Worm (Caenorhabditis elegans) whole organism, late embryonic: Measurements from ENCODE around the gene dmsr-11.

Experiments used
- C08G9.2 ChIP-seq: sonication (generic microtip); optimal IDR thresholded peaks from 2 replicates; lab custom pipeline; 2016; ENCODE audit warnings: mild to moderate bottlenecking, missing genetic modification characterization, moderate library complexity, missing compliant biosample characterization
- F13H6.1 ChIP-seq: sonication (generic microtip); optimal IDR thresholded peaks from 2 replicates; lab custom pipeline; 2016; ENCODE audit warnings: missing genetic modification characterization, missing compliant biosample characterization
- Y22D7AL.16 ChIP-seq: sonication (generic microtip); optimal IDR thresholded peaks from 2 replicates; lab custom pipeline; 2016; ENCODE audit warnings: missing genetic modification characterization, missing compliant biosample characterization
- ama-1 ChIP-seq: fragments of 150-350 bp; optimal IDR thresholded peaks from 2 replicates; lab custom pipeline; 2014
- ceh-14 ChIP-seq: sonication (generic microtip); optimal IDR thresholded peaks from 2 replicates; lab custom pipeline; 2016; ENCODE audit warnings: missing genotype, missing genetic modification characterization, missing compliant biosample characterization
- ceh-18 ChIP-seq: sonication (generic microtip); optimal IDR thresholded peaks from 2 replicates; lab custom pipeline; 2016; ENCODE audit warnings: missing genetic modification characterization, missing compliant biosample characterization
- ceh-19 ChIP-seq: fragments of 200-800 bp; sonication (Bioruptor generic); optimal IDR thresholded peaks from 2 replicates; lab custom pipeline; 2018; ENCODE audit warnings: mild to moderate bottlenecking, missing genetic modification characterization, missing compliant biosample characterization
- ceh-22 ChIP-seq: sonication (generic microtip); optimal IDR thresholded peaks from 2 replicates; lab custom pipeline; 2017; ENCODE audit warnings: missing biosample characterization, missing genetic modification characterization
- ceh-30 ChIP-seq: fragments of 150-350 bp; optimal IDR thresholded peaks from 2 replicates; lab custom pipeline; 2014; ENCODE audit warnings: missing biosample characterization, missing genetic modification characterization
- ceh-31 ChIP-seq: sonication (generic microtip); optimal IDR thresholded peaks from 2 replicates; lab custom pipeline; 2016; ENCODE audit warnings: missing genetic modification characterization, missing compliant biosample characterization
- ceh-34 ChIP-seq: sonication (generic microtip); optimal IDR thresholded peaks from 2 replicates; lab custom pipeline; 2016; ENCODE audit warnings: mild to moderate bottlenecking, missing genetic modification characterization, missing compliant biosample characterization
- ceh-48 ChIP-seq: sonication (generic microtip); optimal IDR thresholded peaks from 2 replicates; lab custom pipeline; 2016; ENCODE audit warnings: missing genetic modification characterization, inconsistent platforms, missing compliant biosample characterization
- ceh-9 ChIP-seq: sonication (generic microtip); optimal IDR thresholded peaks from 2 replicates; lab custom pipeline; 2016; ENCODE audit warnings: mild to moderate bottlenecking, missing genetic modification characterization, inconsistent platforms, missing compliant biosample characterization
- che-1 ChIP-seq: sonication (generic microtip); optimal IDR thresholded peaks from 2 replicates; lab custom pipeline; 2016; ENCODE audit warnings: mild to moderate bottlenecking, missing genetic modification characterization, missing compliant biosample characterization
- dve-1 ChIP-seq: sonication (generic microtip); optimal IDR thresholded peaks from 2 replicates; lab custom pipeline; 2017; ENCODE audit warnings: antibody characterized with exemption, mild to moderate bottlenecking, missing genetic modification characterization, missing compliant biosample characterization
- elt-2 ChIP-seq: sonication (generic microtip); optimal IDR thresholded peaks from 2 replicates; lab custom pipeline; 2016; ENCODE audit warnings: missing genetic modification reagents, missing genetic modification characterization, missing compliant biosample characterization
- elt-4 ChIP-seq: sonication (generic microtip); optimal IDR thresholded peaks from 2 replicates; lab custom pipeline; 2016; ENCODE audit warnings: missing genetic modification characterization, missing compliant biosample characterization
- ets-4 ChIP-seq: sonication (generic microtip); optimal IDR thresholded peaks from 2 replicates; lab custom pipeline; 2016; ENCODE audit warnings: missing genetic modification characterization, missing compliant biosample characterization
- fkh-10 ChIP-seq: fragments of 150-350 bp; optimal IDR thresholded peaks from 2 replicates; lab custom pipeline; 2014; ENCODE audit warnings: missing biosample characterization, missing genetic modification reagents, missing genetic modification characterization
- fkh-6 ChIP-seq: sonication (generic microtip); optimal IDR thresholded peaks from 2 replicates; lab custom pipeline; 2016; ENCODE audit warnings: missing genetic modification characterization, missing compliant biosample characterization
- gmeb-2 ChIP-seq: sonication (generic microtip); optimal IDR thresholded peaks from 2 replicates; lab custom pipeline; 2016; ENCODE audit warnings: missing genetic modification characterization, inconsistent platforms, missing compliant biosample characterization
- hlh-15 ChIP-seq: sonication (generic microtip); optimal IDR thresholded peaks from 2 replicates; lab custom pipeline; 2016; ENCODE audit warnings: missing genetic modification characterization, missing compliant biosample characterization
- hlh-30 ChIP-seq: sonication (generic microtip); optimal IDR thresholded peaks from 2 replicates; lab custom pipeline; 2017; ENCODE audit warnings: antibody characterized with exemption, missing genetic modification characterization, missing compliant biosample characterization; ENCODE audit not compliant: insufficient read depth
- hlh-8 ChIP-seq: sonication (generic microtip); optimal IDR thresholded peaks from 2 replicates; lab custom pipeline; 2016; ENCODE audit warnings: missing genotype, missing genetic modification characterization, missing compliant biosample characterization
- lin-11 ChIP-seq: fragments of 200-800 bp; sonication (Bioruptor generic); optimal IDR thresholded peaks from 2 replicates; lab custom pipeline; 2018; ENCODE audit warnings: mild to moderate bottlenecking, missing genetic modification characterization, missing compliant biosample characterization
- mec-3 ChIP-seq: sonication (generic microtip); optimal IDR thresholded peaks from 2 replicates; lab custom pipeline; 2016; ENCODE audit warnings: borderline replicate concordance, missing genetic modification characterization, missing compliant biosample characterization
- nhr-11 ChIP-seq: fragments of 150-350 bp; optimal IDR thresholded peaks from 2 replicates; lab custom pipeline; 2014; ENCODE audit warnings: missing biosample characterization, missing genetic modification characterization
- npax-4 ChIP-seq: sonication (generic microtip); optimal IDR thresholded peaks from 2 replicates; lab custom pipeline; 2016; ENCODE audit warnings: missing genetic modification characterization, missing compliant biosample characterization
- odd-2 ChIP-seq: sonication (generic microtip); optimal IDR thresholded peaks from 2 replicates; lab custom pipeline; 2017; ENCODE audit warnings: antibody characterized with exemption, mild to moderate bottlenecking, missing genetic modification characterization, missing compliant biosample characterization
- pat-9 ChIP-seq: fragments of 200-800 bp; sonication (Bioruptor generic); optimal IDR thresholded peaks from 2 replicates; lab custom pipeline; 2018; ENCODE audit warnings: mild to moderate bottlenecking, missing genetic modification characterization, moderate library complexity, missing compliant biosample characterization
- pax-1 ChIP-seq: fragments of 150-350 bp; optimal IDR thresholded peaks from 2 replicates; lab custom pipeline; 2014; ENCODE audit warnings: missing biosample characterization, missing genetic modification characterization
- pha-4 ChIP-seq: fragments of 150-350 bp; optimal IDR thresholded peaks from 2 replicates; lab custom pipeline; 2018; ENCODE audit warnings: missing biosample characterization, missing genetic modification reagents, missing genetic modification characterization
- pqm-1 ChIP-seq: sonication (generic microtip); optimal IDR thresholded peaks from 2 replicates; lab custom pipeline; 2016; ENCODE audit warnings: missing genetic modification characterization, missing compliant biosample characterization
- ref-2 ChIP-seq: sonication (generic microtip); optimal IDR thresholded peaks from 2 replicates; lab custom pipeline; 2016; ENCODE audit warnings: missing genetic modification characterization, missing compliant biosample characterization
- sox-2 ChIP-seq: fragments of 200-800 bp; sonication (Bioruptor generic); IDR thresholded peaks from 2 replicates; pipeline ENCODE4 v1.3.6; 2022; ENCODE audit warnings: missing genetic modification reagents, missing genetic modification characterization, missing compliant biosample characterization
- syd-9 ChIP-seq: sonication (generic microtip); optimal IDR thresholded peaks from 2 replicates; lab custom pipeline; 2016; ENCODE audit warnings: mild to moderate bottlenecking, missing genetic modification characterization, moderate library complexity, missing compliant biosample characterization
- tbx-2 ChIP-seq: sonication (generic microtip); optimal IDR thresholded peaks from 2 replicates; lab custom pipeline; 2016; ENCODE audit warnings: missing genetic modification characterization, missing compliant biosample characterization
- ttx-3 ChIP-seq: sonication (generic microtip); optimal IDR thresholded peaks from 2 replicates; lab custom pipeline; 2016; ENCODE audit warnings: missing genetic modification reagents, missing genetic modification characterization, missing compliant biosample characterization
- unc-3 ChIP-seq, 2 experiments: fragments of 200-800 bp in 1 of 2; sonication (Bioruptor generic) in 1 of 2; sonication (generic microtip) in 1 of 2; conservative IDR thresholded peaks in 1 of 2; optimal IDR thresholded peaks in 1 of 2; 2 replicates each; pipeline versions ENCODE4 v1.3.6 to Lab custom; 2016 to 2022; ENCODE audit warnings: missing compliant biosample characterization in 2 of 2, missing genetic modification characterization in 2 of 2, missing genetic modification reagents in 1 of 2
- unc-42 ChIP-seq: sonication (generic microtip); optimal IDR thresholded peaks from 2 replicates; lab custom pipeline; 2016; ENCODE audit warnings: missing genotype, missing genetic modification characterization, missing compliant biosample characterization
- unc-86 ChIP-seq: sonication (generic microtip); optimal IDR thresholded peaks from 2 replicates; lab custom pipeline; 2016; ENCODE audit warnings: missing genetic modification characterization, missing compliant biosample characterization
- zip-5 ChIP-seq: sonication (generic microtip); optimal IDR thresholded peaks from 2 replicates; lab custom pipeline; 2016; ENCODE audit warnings: missing genetic modification characterization, missing compliant biosample characterization

Gene dmsr-11

ce11 chrV:6803992-6804391 lies at the start of gene dmsr-11:
Gene dmsr-11 (minus strand): TSS chrV:6804092.
- no peak for TF ChIP-seq ceh-30 (tag; lab: Kevin White, UChicago)
- no peak for TF ChIP-seq npax-4 (tag; lab: Kevin White, UChicago)
- TF ChIP-seq lin-11 (tag; lab: Kevin White, UChicago) = no peak
- no peak for TF ChIP-seq ama-1 (lab: Kevin White, UChicago)
- TF ChIP-seq C08G9.2 (tag; lab: Kevin White, UChicago) = no peak
- no peak for TF ChIP-seq mec-3 (tag; lab: Kevin White, UChicago)
- TF ChIP-seq Y22D7AL.16 (tag; lab: Kevin White, UChicago) = no peak
- TF ChIP-seq gmeb-2 = no peak
- TF ChIP-seq unc-3 (GFP tag; conservative IDR thresholded peaks at IDR 0.05; lab: Robert Waterston, UW) = no peak
- TF ChIP-seq unc-3 (tag; optimal IDR thresholded peaks at IDR 0.05; lab: Kevin White, UChicago) = no peak
- no peak for TF ChIP-seq che-1 (tag; lab: Kevin White, UChicago)
- no peak for TF ChIP-seq nhr-11 (tag; lab: Kevin White, UChicago)
- no peak for TF ChIP-seq pha-4 (tag; lab: Kevin White, UChicago)
- no peak for TF ChIP-seq ceh-22 (tag; lab: Kevin White, UChicago)
- TF ChIP-seq ttx-3 (tag; lab: Kevin White, UChicago) = no peak
- no peak for TF ChIP-seq elt-2
- no peak for TF ChIP-seq zip-5

ce11 chrV:6846507-6846906 lies 42.6 kb upstream of the dmsr-11 start, which contains the start of gene lgc-54:
Gene lgc-54 (minus strand): TSS chrV:6846607.
- TF ChIP-seq ceh-19 (GFP tag; lab: Kevin White, UChicago) (no peak), unc-86 (no peak), hlh-15 (tag; lab: Kevin White, UChicago) (no peak), odd-2 (tag; lab: Kevin White, UChicago) (no peak), ceh-34 (tag; lab: Kevin White, UChicago) (no peak), hlh-8 (tag; lab: Kevin White, UChicago) (no peak), elt-4 (no peak), ceh-14 (tag; lab: Kevin White, UChicago) (no peak), sox-2 (GFP tag; lab: Robert Waterston, UW) (no peak), pat-9 (tag; lab: Kevin White, UChicago) (no peak), dve-1 (tag; lab: Kevin White, UChicago) (no peak), ceh-31 (tag; lab: Kevin White, UChicago) (no peak), syd-9 (no peak), pha-4 (tag; lab: Kevin White, UChicago) (no peak), fkh-10 (no peak), ceh-22 (tag; lab: Kevin White, UChicago) (no peak), ceh-48 (tag; lab: Kevin White, UChicago) (no peak), ets-4 (tag; lab: Kevin White, UChicago) (no peak), mec-3 (tag; lab: Kevin White, UChicago) (no peak)

- TF ChIP-seq pax-1 (tag; lab: Kevin White, UChicago) = no peak
- no peak for TF ChIP-seq ceh-9 (tag; lab: Kevin White, UChicago)
- TF ChIP-seq unc-3 (GFP tag; conservative IDR thresholded peaks at IDR 0.05; lab: Robert Waterston, UW) = no peak
- TF ChIP-seq unc-3 (tag; optimal IDR thresholded peaks at IDR 0.05; lab: Kevin White, UChicago) = no peak
- TF ChIP-seq pqm-1 = no peak
- TF ChIP-seq F13H6.1 (tag; lab: Kevin White, UChicago) = no peak
- TF ChIP-seq, all 69 proteins: peak for 0
Measured at ce11 chrV:6842437-6842836, 38.5 kb upstream of the dmsr-11 start, which contains the start of gene T15B7.1. Gene T15B7.1 (plus strand): TSS chrV:6842737.

ce11 chrV:6839008-6839407 lies 35.1 kb upstream of the dmsr-11 start, which contains the start of gene hpo-8:
Gene hpo-8 (plus strand): TSS chrV:6839289.
- TF ChIP-seq sox-2 (GFP tag; lab: Robert Waterston, UW) = no peak
- no peak for TF ChIP-seq Y22D7AL.16 (tag; lab: Kevin White, UChicago)
- TF ChIP-seq ceh-18 (tag; lab: Kevin White, UChicago) = no peak
- TF ChIP-seq fkh-6 (tag; lab: Kevin White, UChicago) = no peak
- no peak for TF ChIP-seq ceh-34 (tag; lab: Kevin White, UChicago)
- TF ChIP-seq pax-1 (tag; lab: Kevin White, UChicago) = no peak
- TF ChIP-seq pqm-1 = no peak
- no peak for TF ChIP-seq odd-2 (tag; lab: Kevin White, UChicago)
- no peak for TF ChIP-seq unc-42 (tag; lab: Kevin White, UChicago)
- TF ChIP-seq ref-2 (tag; lab: Kevin White, UChicago) = no peak
- no peak for TF ChIP-seq hlh-30
- no peak for TF ChIP-seq ttx-3 (tag; lab: Kevin White, UChicago)
- TF ChIP-seq tbx-2 = no peak
- no peak for TF ChIP-seq elt-2
